Fruit fly (Drosophila melanogaster): ENCODE measurements around the gene CG14983.

Gene CG14983

dm6 chr3L:3930930-3931329, 18.2 kb downstream of the CG14983 start (continued):
- TF ChIP-seq tap (tag; optimal IDR thresholded peaks at IDR 0.05): no peak
- no peak for TF ChIP-seq CG12299 (tag; optimal IDR thresholded peaks at IDR 0.05)
- no peak for TF ChIP-seq btn (GFP tag; optimal IDR thresholded peaks at IDR 0.05)
- TF ChIP-seq sima (GFP tag; optimal IDR thresholded peaks at IDR 0.05): no peak
- TF ChIP-seq CG32532 (GFP tag; IDR thresholded peaks at IDR 0.05): no peak
- no peak for TF ChIP-seq onecut (GFP tag; IDR thresholded peaks at IDR 0.05)
- TF ChIP-seq CG12071 (GFP tag; optimal IDR thresholded peaks at IDR 0.05): no peak
- TF ChIP-seq Myb (GFP tag; optimal IDR thresholded peaks at IDR 0.05): no peak
- TF ChIP-seq CG1529 (GFP tag; optimal IDR thresholded peaks at IDR 0.05): no peak
- no peak for TF ChIP-seq CG16863 (GFP tag; optimal IDR thresholded peaks at IDR 0.05)
- no peak for TF ChIP-seq CG8944 (GFP tag; optimal IDR thresholded peaks at IDR 0.05)
- no peak for TF ChIP-seq ind (GFP tag; optimal IDR thresholded peaks at IDR 0.05)
- TF ChIP-seq CG11695 (GFP tag; IDR thresholded peaks at IDR 0.05): no peak
- TF ChIP-seq ac (GFP tag; optimal IDR thresholded peaks at IDR 0.05): no peak
- TF ChIP-seq CG4404 (GFP tag; IDR thresholded peaks at IDR 0.05): no peak
- TF ChIP-seq ewg (GFP tag; optimal IDR thresholded peaks at IDR 0.05): no peak

- no peak for TF ChIP-seq Hr51 (GFP tag; optimal IDR thresholded peaks at IDR 0.05)
- TF ChIP-seq CG2199 (GFP tag; IDR thresholded peaks at IDR 0.05): no peak
- no peak for TF ChIP-seq CG3995 (GFP tag; optimal IDR thresholded peaks at IDR 0.05)
- peak; percentile 81 for TF ChIP-seq CG34376 (GFP tag; optimal IDR thresholded peaks at IDR 0.05)
- no peak for TF ChIP-seq trem (tag; optimal IDR thresholded peaks at IDR 0.05)
- no peak for TF ChIP-seq disco-r (GFP tag; optimal IDR thresholded peaks at IDR 0.05)
- no peak for TF ChIP-seq fu2 (GFP tag; optimal IDR thresholded peaks at IDR 0.05)
- TF ChIP-seq CG14860 (GFP tag; IDR thresholded peaks at IDR 0.05; ENCODE audit: partially characterized antibody): no peak
- no peak for TF ChIP-seq CG30403 (GFP tag; optimal IDR thresholded peaks at IDR 0.05)
- TF ChIP-seq CG42726 (GFP tag; IDR thresholded peaks at IDR 0.05; ENCODE audit: partially characterized antibody): no peak
- peak; percentile 10 for TF ChIP-seq Vsx1 (GFP tag; optimal IDR thresholded peaks at IDR 0.05)
- no peak for TF ChIP-seq slp2 (GFP tag; optimal IDR thresholded peaks at IDR 0.05)
- no peak for TF ChIP-seq pan (optimal IDR thresholded peaks at IDR 0.05)
- no peak for TF ChIP-seq pan (GFP tag; optimal IDR thresholded peaks at IDR 0.05 in 1 of 2, IDR thresholded peaks at IDR 0.05 in 1 of 2)
- TF ChIP-seq pnt (GFP tag; optimal IDR thresholded peaks at IDR 0.05): no peak
- TF ChIP-seq CG32772 (GFP tag; IDR thresholded peaks at IDR 0.05): no peak
- no peak for TF ChIP-seq stc (GFP tag; IDR thresholded peaks at IDR 0.05)
- TF ChIP-seq CG11247 (GFP tag; IDR thresholded peaks at IDR 0.05): no peak
- TF ChIP-seq CG9727 (GFP tag; optimal IDR thresholded peaks at IDR 0.05): no peak
- TF ChIP-seq pros (GFP tag; optimal IDR thresholded peaks at IDR 0.05): no peak
- TF ChIP-seq tna (GFP tag; IDR thresholded peaks at IDR 0.05; ENCODE audit: partially characterized antibody): no peak
- TF ChIP-seq CG10543 (GFP tag; optimal IDR thresholded peaks at IDR 0.05): peak; percentile 10
- no peak for TF ChIP-seq caup (GFP tag; optimal IDR thresholded peaks at IDR 0.05; ENCODE audit: severe bottlenecking)
- no peak for TF ChIP-seq unpg (GFP tag; optimal IDR thresholded peaks at IDR 0.05)
- TF ChIP-seq br (optimal IDR thresholded peaks at IDR 0.05): no peak
- TF ChIP-seq HLH3B (GFP tag; IDR thresholded peaks at IDR 0.05): no peak
- TF ChIP-seq lov (optimal IDR thresholded peaks at IDR 0.05): no peak
- no peak for TF ChIP-seq lov (GFP tag; IDR thresholded peaks at IDR 0.05)
- TF ChIP-seq CG2875 (GFP tag; optimal IDR thresholded peaks at IDR 0.05): no peak
- peak; percentile 40; the same call in 1 of the 2 replicates for TF ChIP-seq Lim3 (GFP tag; IDR thresholded peaks at IDR 0.05)
- no peak for TF ChIP-seq zen2 (GFP tag; IDR thresholded peaks at IDR 0.05; ENCODE audit: partially characterized antibody)
- TF ChIP-seq Max (GFP tag; optimal IDR thresholded peaks at IDR 0.05): no peak
- TF ChIP-seq CG1647 (GFP tag; optimal IDR thresholded peaks at IDR 0.05): no peak
- no peak for TF ChIP-seq CG6854 (GFP tag; optimal IDR thresholded peaks at IDR 0.05)
- TF ChIP-seq fd102C (GFP tag; optimal IDR thresholded peaks at IDR 0.05): no peak
Observed at dm6 chr3L:3929968-3930767, 18.9 kb downstream of the CG14983 start.
